Worm (Caenorhabditis elegans) whole organism, L1 larva: ENCODE results near the gene ZK550.6.

ENCODE experiments used
- lin-15B ChIP-seq: fragments of 150-350 bp; sonication (generic microtip); optimal IDR thresholded peaks from 3 replicates; lab custom pipeline; 2014; ENCODE audit warnings: missing biosample characterization, missing genetic modification characterization
- nhr-12 ChIP-seq: sonication (generic microtip); optimal IDR thresholded peaks from 2 replicates; lab custom pipeline; 2017; ENCODE audit warnings: missing biosample characterization, missing genetic modification characterization

DNA sequence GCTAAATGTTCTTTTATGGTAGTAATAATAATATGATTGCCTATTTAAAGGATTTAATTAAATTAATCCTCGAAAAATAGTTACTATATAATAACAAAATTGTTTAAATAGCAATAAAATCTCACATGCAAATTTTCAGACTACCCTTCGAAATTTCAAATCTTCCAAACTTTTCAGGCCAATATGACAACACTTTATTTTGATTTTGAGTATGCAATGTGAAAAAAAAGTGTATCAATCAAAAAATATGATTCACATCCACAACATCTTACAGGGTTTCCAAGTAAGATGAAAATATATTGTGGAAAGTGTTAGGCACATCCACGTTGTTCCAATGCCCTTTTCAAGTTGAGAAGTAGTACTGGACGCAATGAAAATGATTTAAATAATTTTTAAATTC lies 49.6 kb upstream of the ZK550.6 start, which contains the start of gene snf-9:
- TF ChIP-seq nhr-12 = no peak
- no peak for TF ChIP-seq lin-15B
